Fruit fly (Drosophila melanogaster): Measurements from ENCODE around the gene CG2061.
A peak's percentile ranks its signal among the peaks of the same experiment; 100 is the strongest.

CG2061 gene

DNA sequence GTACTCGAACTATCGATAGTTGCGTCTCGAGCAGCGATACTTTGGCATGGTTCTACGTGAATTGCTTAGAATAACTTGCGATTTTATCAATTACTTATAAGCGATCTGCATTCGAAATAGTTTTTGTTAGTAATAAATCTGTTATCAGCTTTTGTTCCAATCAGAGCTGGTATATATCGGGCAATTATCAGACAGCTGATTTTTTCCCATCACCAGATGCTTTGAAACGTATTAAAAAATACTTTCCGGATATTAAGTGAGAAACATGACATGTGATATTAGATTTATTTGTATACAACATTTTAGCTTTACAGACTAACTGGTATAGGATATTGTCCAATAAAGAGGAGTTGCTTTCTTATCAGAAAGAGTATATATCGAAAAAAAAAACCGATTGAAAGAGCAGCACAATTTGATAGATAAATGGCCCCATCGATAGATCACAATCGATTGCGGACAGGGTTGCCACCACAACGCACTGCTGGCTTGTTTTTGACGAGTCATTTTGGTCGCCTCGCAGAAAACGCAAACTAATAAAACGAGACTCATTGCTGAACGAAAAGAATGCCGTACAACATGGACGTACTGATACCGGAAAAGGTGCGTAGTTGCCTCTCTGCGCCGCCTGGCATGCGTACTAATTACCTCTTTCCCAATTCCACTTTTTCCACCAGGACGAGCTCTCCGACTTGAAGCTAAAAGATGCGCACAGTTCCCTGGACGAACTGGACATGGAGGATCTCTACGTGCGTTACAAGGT, 32.6 kb downstream of the CG2061 start, which contains the start of gene Rpt3 (continued):
- TF ChIP-seq gfzf (GFP tag; optimal IDR thresholded peaks at IDR 0.05) (peak; percentile 40), mld (GFP tag; IDR thresholded peaks at IDR 0.05; ENCODE audit: partially characterized antibody) (peak; percentile 9; the same call in 1 of the 3 replicates), amos (GFP tag; IDR thresholded peaks at IDR 0.05; ENCODE audit: partially characterized antibody) (peak; percentile 73), CG13775 (GFP tag; optimal IDR thresholded peaks at IDR 0.05) (peak; percentile 14), Aef1 (GFP tag; IDR thresholded peaks at IDR 0.05) (0 out of 3 replicates have a peak, but pooled peaks have one; percentile 12), CG8290 (GFP tag; optimal IDR thresholded peaks at IDR 0.05) (peak; percentile 63), CG8290 (tag; optimal IDR thresholded peaks at IDR 0.05) (peak in 1 of 2 experiments; percentile 7), NFAT (GFP tag; IDR thresholded peaks at IDR 0.05) (no peak), trem (tag; optimal IDR thresholded peaks at IDR 0.05) (peak; percentile 30), jumu (GFP tag; optimal IDR thresholded peaks at IDR 0.05) (peak; percentile 12), CG7963 (GFP tag; IDR thresholded peaks at IDR 0.05; ENCODE audit: partially characterized antibody) (peak; percentile 56), CG30020 (tag; optimal IDR thresholded peaks at IDR 0.05) (peak; percentile 27), CG15011 (GFP tag; optimal IDR thresholded peaks at IDR 0.05) (no peak), HLH54F (GFP tag; optimal IDR thresholded peaks at IDR 0.05) (peak; percentile 2), Ets65A (GFP tag) (peak; percentile 40), sima (GFP tag; optimal IDR thresholded peaks at IDR 0.05) (no peak), CG4617 (GFP tag; optimal IDR thresholded peaks at IDR 0.05; ENCODE audit: borderline replicate concordance) (peak; percentile 43), zen2 (GFP tag; IDR thresholded peaks at IDR 0.05; ENCODE audit: partially characterized antibody) (peak; percentile 68; the same call in 1 of the 3 replicates), CG2120 (GFP tag; optimal IDR thresholded peaks at IDR 0.05) (peak; percentile 27), CG2116 (GFP tag; optimal IDR thresholded peaks at IDR 0.05) (peak; percentile 67), CG2712 (tag; optimal IDR thresholded peaks at IDR 0.05) (peak; percentile 34), pros (GFP tag; optimal IDR thresholded peaks at IDR 0.05) (no peak), CG7839 (tag; optimal IDR thresholded peaks at IDR 0.05) (no peak), hth (optimal IDR thresholded peaks at IDR 0.05) (no peak), lola (GFP tag; optimal IDR thresholded peaks at IDR 0.05) (peak in 1 of 3 experiments; percentile 11), MESR4 (GFP tag; optimal IDR thresholded peaks at IDR 0.05) (peak; percentile 78), ato (GFP tag; IDR thresholded peaks at IDR 0.05; ENCODE audit: partially characterized antibody) (peak; percentile 43; the same call in 1 of the 2 replicates), prd (optimal IDR thresholded peaks at IDR 0.05) (no peak), prd (GFP tag; IDR thresholded peaks at IDR 0.05) (no peak), row (GFP tag; IDR thresholded peaks at IDR 0.05) (peak; percentile 55; the same call in 2 of the 3 replicates), mam (GFP tag; optimal IDR thresholded peaks at IDR 0.05) (peak; percentile 0), Myb (GFP tag; optimal IDR thresholded peaks at IDR 0.05) (peak; percentile 37), Opbp (GFP tag; IDR thresholded peaks at IDR 0.05; ENCODE audit: partially characterized antibody) (peak; percentile 67), H2.0 (GFP tag; IDR thresholded peaks at IDR 0.05) (no peak), CG12659 (GFP tag; optimal IDR thresholded peaks at IDR 0.05) (peak; percentile 44), ap (GFP tag; IDR thresholded peaks at IDR 0.05) (no peak)

DNA sequence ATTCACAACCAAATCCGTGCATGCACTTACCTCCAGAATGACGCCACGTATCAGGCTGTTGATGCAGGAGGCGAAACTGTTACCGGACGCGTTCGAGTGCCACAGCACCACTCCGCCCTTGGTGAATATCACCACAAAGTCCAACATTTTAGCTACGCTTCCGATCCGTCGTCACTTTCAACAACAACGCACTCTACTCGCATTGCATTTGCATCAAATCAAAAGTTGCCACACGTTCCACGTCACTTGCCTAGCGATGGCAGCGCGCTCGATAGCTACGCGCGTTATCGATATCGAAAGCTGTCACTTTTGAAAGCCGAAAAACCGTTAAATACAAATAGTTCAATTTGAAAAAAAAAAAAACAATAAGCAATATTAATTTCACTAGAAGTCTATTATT, 36.5 kb downstream of the CG2061 start, which contains the start of gene SrpRalpha:
Gene SrpRalpha (minus strand): TSS at position 260 of the 400 bp plus-strand sequence.
- TF ChIP-seq Med (GFP tag) (peak; percentile 71), Sry-δ (GFP tag; optimal IDR thresholded peaks at IDR 0.05) (peak; percentile 84), Poxn (GFP tag; IDR thresholded peaks at IDR 0.05) (no peak), amos (GFP tag; IDR thresholded peaks at IDR 0.05; ENCODE audit: partially characterized antibody) (peak; percentile 28; the same call in 1 of the 2 replicates), HLH4C (GFP tag; IDR thresholded peaks at IDR 0.05; ENCODE audit: partially characterized antibody) (peak; percentile 57; the same call in 2 of the 3 replicates), sna (GFP tag; IDR thresholded peaks at IDR 0.05; ENCODE audit: partially characterized antibody) (0 out of 2 replicates have a peak, but pooled peaks have one; percentile 16), Scr (GFP tag; IDR thresholded peaks at IDR 0.05; ENCODE audit: partially characterized antibody) (peak; percentile 42; the same call in 1 of the 2 replicates), Ets97D (GFP tag; optimal IDR thresholded peaks at IDR 0.05) (peak; percentile 26), CG16813 (GFP tag; IDR thresholded peaks at IDR 0.05; ENCODE audit: partially characterized antibody) (peak; percentile 33; the same call in 1 of the 3 replicates), knrl (GFP tag; IDR thresholded peaks at IDR 0.05; ENCODE audit: partially characterized antibody) (peak; percentile 35; the same call in 1 of the 3 replicates), sens (GFP tag) (peak; percentile 60), zfh1 (GFP tag; IDR thresholded peaks at IDR 0.05) (no peak), nom (GFP tag; optimal IDR thresholded peaks at IDR 0.05) (peak; percentile 14), zen2 (GFP tag; IDR thresholded peaks at IDR 0.05; ENCODE audit: partially characterized antibody) (peak; percentile 5; the same call in 2 of the 3 replicates), CG9797 (GFP tag; optimal IDR thresholded peaks at IDR 0.05) (no peak)

Measured in whole organism, embryonic.